Fruit fly (Drosophila melanogaster) whole organism, adult: ENCODE data around the gene tw.
A peak's percentile ranks its signal among the peaks of the same experiment; 100 is the strongest.

Source experiments
- CG11617 ChIP-seq: fragments of 200-800 bp; sonication (Bioruptor generic); optimal IDR thresholded peaks from 2 replicates; lab custom pipeline; 2017; ENCODE audit warnings: mild to moderate bottlenecking, missing biosample characterization, missing genetic modification reagents, missing genetic modification characterization
- CG12768 ChIP-seq: fragments of 200-800 bp; sonication (Bioruptor generic); optimal IDR thresholded peaks from 2 replicates; lab custom pipeline; 2017; ENCODE audit warnings: missing biosample characterization, missing genetic modification characterization, mild to moderate bottlenecking, moderate library complexity, missing genetic modification reagents
- CG14711 ChIP-seq: fragments of 200-800 bp; sonication (Bioruptor generic); optimal IDR thresholded peaks from 2 replicates; lab custom pipeline; 2018; ENCODE audit warnings: missing biosample characterization, mild to moderate bottlenecking, missing genetic modification characterization, moderate library complexity
- CG1620 ChIP-seq: fragments of 200-800 bp; sonication (Bioruptor generic); optimal IDR thresholded peaks from 2 replicates; lab custom pipeline; 2016; ENCODE audit warnings: missing biosample characterization, missing genetic modification characterization
- CG33017 ChIP-seq: fragments of 200-800 bp; sonication (Bioruptor generic); optimal IDR thresholded peaks from 2 replicates; lab custom pipeline; 2018; ENCODE audit warnings: missing biosample characterization, mild to moderate bottlenecking, missing genetic modification characterization, moderate library complexity
- CG5204 ChIP-seq: fragments of 200-800 bp; sonication (Bioruptor generic); optimal IDR thresholded peaks from 2 replicates; lab custom pipeline; 2016; ENCODE audit warnings: missing biosample characterization, missing genetic modification characterization
- CG7045 ChIP-seq: fragments of 200-800 bp; sonication (Bioruptor generic); optimal IDR thresholded peaks from 2 replicates; lab custom pipeline; 2017; ENCODE audit warnings: missing biosample characterization, mild to moderate bottlenecking, missing genetic modification characterization
- CG7101 ChIP-seq: fragments of 200-800 bp; sonication (Bioruptor generic); optimal IDR thresholded peaks from 2 replicates; lab custom pipeline; 2018; ENCODE audit warnings: missing biosample characterization, mild to moderate bottlenecking, missing genetic modification characterization, moderate library complexity
- Clk ChIP-seq: fragments of 200-800 bp; sonication (Bioruptor generic); optimal IDR thresholded peaks from 2 replicates; lab custom pipeline; 2017; ENCODE audit warnings: missing biosample characterization, missing genetic modification characterization
- Crg-1 ChIP-seq: fragments of 200-800 bp; sonication (Bioruptor generic); optimal IDR thresholded peaks from 2 replicates; lab custom pipeline; 2016; ENCODE audit warnings: missing biosample characterization, missing genetic modification characterization
- Hr96 ChIP-seq: fragments of 200-800 bp; sonication (Bioruptor generic); optimal IDR thresholded peaks from 2 replicates; lab custom pipeline; 2016; ENCODE audit warnings: missing biosample characterization, missing genetic modification characterization
- Mnt ChIP-seq: fragments of 200-800 bp; sonication (Bioruptor generic); optimal IDR thresholded peaks from 2 replicates; lab custom pipeline; 2016; ENCODE audit warnings: missing biosample characterization, mild to moderate bottlenecking, missing genetic modification characterization
- bab1 ChIP-seq: fragments of 200-800 bp; sonication (Bioruptor generic); optimal IDR thresholded peaks from 3 replicates; lab custom pipeline; 2019; ENCODE audit warnings: missing biosample characterization, mild to moderate bottlenecking, missing genetic modification characterization, moderate library complexity
- cic ChIP-seq: fragments of 200-800 bp; sonication (Bioruptor generic); optimal IDR thresholded peaks from 2 replicates; lab custom pipeline; 2017; ENCODE audit warnings: missing biosample characterization, mild to moderate bottlenecking, missing genetic modification characterization, moderate library complexity
- cnc ChIP-seq, 2 experiments: fragments of >200 bp; optimal IDR thresholded peaks; 2 replicates each; lab custom pipeline; 2017
- kay ChIP-seq: fragments of 200-800 bp; sonication (Bioruptor generic); peaks from one replicate; lab custom pipeline; 2016; ENCODE audit warnings: missing biosample characterization, missing genetic modification characterization, borderline replicate concordance
- ovo ChIP-seq: fragments of 200-800 bp; sonication (Bioruptor generic); optimal IDR thresholded peaks from 2 replicates; lab custom pipeline; 2016; ENCODE audit warnings: missing biosample characterization, missing genetic modification characterization
- pad ChIP-seq: fragments of 200-800 bp; sonication (Bioruptor generic); optimal IDR thresholded peaks from 3 replicates; lab custom pipeline; 2017; ENCODE audit warnings: missing biosample characterization, missing genetic modification characterization, mild to moderate bottlenecking, moderate library complexity, missing genetic modification reagents
- tj ChIP-seq: fragments of 200-800 bp; sonication (Bioruptor generic); optimal IDR thresholded peaks from 3 replicates; lab custom pipeline; 2017; ENCODE audit warnings: missing biosample characterization, mild to moderate bottlenecking, missing genetic modification characterization, moderate library complexity
- toe ChIP-seq: fragments of 200-800 bp; sonication (Bioruptor generic); optimal IDR thresholded peaks from 2 replicates; lab custom pipeline; 2016; ENCODE audit warnings: missing biosample characterization, missing genetic modification characterization

tw gene

DNA sequence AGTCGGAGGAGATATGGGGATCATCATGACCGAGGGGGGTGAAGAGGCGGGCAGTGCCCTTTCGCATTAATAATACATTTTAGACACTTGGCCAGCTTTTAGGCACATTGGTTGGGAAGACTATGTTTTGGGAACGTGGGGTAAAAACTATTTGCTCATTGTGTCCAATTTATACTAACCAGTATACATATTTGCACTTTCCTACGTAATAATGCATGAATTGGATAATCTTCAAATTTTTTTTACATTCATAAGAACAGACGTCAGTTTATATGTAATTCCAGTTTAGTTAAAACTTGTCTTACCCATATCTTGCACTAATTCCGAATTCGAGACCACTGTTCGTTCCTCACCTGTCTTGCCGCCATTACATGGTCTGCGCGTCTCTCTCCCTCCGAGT, 5.2 kb upstream of the tw start:
- TF ChIP-seq CG1620 (GFP tag; lab: Kevin White, UChicago) (no peak), bab1 (GFP tag; lab: Kevin White, UChicago) (no peak), tj (GFP tag; lab: Kevin White, UChicago) (no peak), toe (GFP tag; lab: Kevin White, UChicago) (no peak)

DNA sequence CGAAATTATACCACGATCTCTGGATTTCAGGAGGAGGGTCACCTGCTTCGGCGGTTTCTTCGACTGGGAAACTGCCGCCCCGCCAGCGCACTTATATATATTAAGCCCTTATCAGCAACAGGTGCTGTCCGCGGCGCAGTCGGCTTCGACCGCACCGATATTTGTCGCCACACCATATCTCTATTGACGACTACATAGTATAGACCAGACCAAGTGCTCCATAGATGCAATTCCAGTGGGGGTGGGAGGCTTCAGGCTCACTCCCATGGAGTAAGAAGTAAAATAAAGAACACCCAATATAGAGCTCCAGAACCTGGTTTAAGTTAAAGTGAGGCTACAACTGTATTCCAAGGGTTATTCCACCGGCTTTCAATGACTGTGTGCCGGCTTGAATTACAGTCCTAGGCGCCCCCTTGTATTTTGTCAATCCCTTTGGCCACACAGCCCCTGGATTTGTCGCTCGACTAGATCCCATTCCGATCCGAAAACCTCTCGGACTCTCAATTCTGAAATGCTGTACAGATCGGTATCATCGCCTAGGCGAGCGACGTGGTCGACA, 5.6 kb downstream of the tw start, which contains the start of gene CG13360:
Gene CG13360, minus strand, starts transcription at position 51 of the 559 bp plus-strand sequence.
- TF ChIP-seq cnc (optimal IDR thresholded peaks at IDR 0.05; lab: Kevin White, UChicago) = no peak
- no peak for TF ChIP-seq Hr96 (GFP tag; lab: Kevin White, UChicago)
- no peak for TF ChIP-seq pad (GFP tag; lab: Kevin White, UChicago)
- no peak for TF ChIP-seq CG5204 (GFP tag; lab: Kevin White, UChicago)
- peak; percentile 22 for TF ChIP-seq CG12768 (GFP tag; lab: Kevin White, UChicago)
- peak; percentile 2 for TF ChIP-seq CG11617
- peak; percentile 22 for TF ChIP-seq CG7101 (tag; lab: Kevin White, UChicago)
- TF ChIP-seq toe (GFP tag; lab: Kevin White, UChicago) = no peak
- TF ChIP-seq cic = no peak
- TF ChIP-seq Clk (GFP tag; lab: Kevin White, UChicago) = no peak

DNA sequence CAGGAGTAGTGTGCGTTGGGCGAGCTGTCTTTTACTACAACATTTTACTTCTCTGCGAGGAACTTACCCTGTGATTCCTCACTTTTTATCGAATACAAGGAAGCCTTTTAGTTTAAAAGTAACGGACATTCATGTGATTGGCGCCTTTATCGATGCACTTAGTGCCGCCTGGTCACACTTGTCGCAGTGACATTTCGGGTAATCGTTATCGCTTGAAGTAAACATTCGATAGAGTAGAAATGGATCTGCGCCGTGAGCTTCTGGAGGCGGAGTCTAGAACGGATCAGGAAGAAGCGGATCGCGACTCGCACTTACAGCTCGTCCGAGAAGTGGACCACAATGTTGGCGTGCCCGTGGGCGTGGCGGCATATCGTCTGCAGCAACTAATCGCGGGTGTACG, 8.4 kb downstream of the tw start, which contains the start of gene CG16989:
Gene CG16989, plus strand, starts transcription at position 225 of the 400 bp plus-strand sequence.
- TF ChIP-seq bab1 (GFP tag; lab: Kevin White, UChicago) (peak; percentile 54), cnc (optimal IDR thresholded peaks at IDR 0.05; lab: Kevin White, UChicago) (no peak)

DNA sequence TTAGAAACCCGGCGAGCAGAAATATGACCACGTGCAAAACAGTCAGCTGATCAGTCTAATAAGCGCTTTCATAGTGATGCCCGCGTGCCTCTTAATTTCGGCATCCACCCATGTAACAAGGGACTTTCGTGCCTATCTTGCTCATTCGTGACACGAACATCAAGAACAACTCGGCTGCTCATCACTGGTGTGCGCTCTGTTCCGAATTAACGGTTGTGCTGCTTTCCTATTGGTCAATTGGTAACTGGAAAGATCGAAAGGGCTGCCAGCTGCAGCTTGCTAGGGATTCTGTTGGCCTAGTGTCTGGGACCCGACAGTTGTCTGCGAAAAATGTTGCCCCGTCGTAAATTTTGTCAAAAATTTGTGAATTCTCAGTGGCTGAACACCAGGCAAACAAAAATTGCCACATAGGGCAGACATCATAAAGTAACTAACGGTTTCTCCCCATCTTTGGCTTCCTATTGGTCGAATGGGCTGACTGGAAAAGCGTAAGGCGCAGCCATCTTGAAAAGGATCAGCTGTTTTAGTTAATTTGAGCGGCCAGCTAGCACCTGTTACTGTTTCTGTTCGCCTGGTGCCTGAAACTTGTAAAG, 11.9 kb downstream of the tw start:
- TF ChIP-seq kay (GFP tag; lab: Kevin White, UChicago) = no peak
- no peak for TF ChIP-seq toe (GFP tag; lab: Kevin White, UChicago)
- peak; percentile 55 for TF ChIP-seq CG1620 (GFP tag; lab: Kevin White, UChicago)
- TF ChIP-seq cnc (optimal IDR thresholded peaks at IDR 0.05; lab: Kevin White, UChicago) = no peak
- TF ChIP-seq CG14711 (tag; lab: Kevin White, UChicago) = peak; percentile 35
- TF ChIP-seq pad (GFP tag; lab: Kevin White, UChicago) = peak; percentile 92
- TF ChIP-seq cic = peak; percentile 51
- TF ChIP-seq Crg-1 = peak; percentile 48
- TF ChIP-seq CG5204 (GFP tag; lab: Kevin White, UChicago) = no peak
- no peak for TF ChIP-seq CG33017 (tag; lab: Kevin White, UChicago)
- TF ChIP-seq bab1 (GFP tag; lab: Kevin White, UChicago) = peak; percentile 84
- TF ChIP-seq Clk (GFP tag; lab: Kevin White, UChicago) = no peak
- peak; percentile 99 for TF ChIP-seq ovo (GFP tag; lab: Kevin White, UChicago)
- TF ChIP-seq Hr96 (GFP tag; lab: Kevin White, UChicago) = no peak
- TF ChIP-seq tj (GFP tag; lab: Kevin White, UChicago) = peak; percentile 51
- TF ChIP-seq CG11617 = no peak
- TF ChIP-seq CG12768 (GFP tag; lab: Kevin White, UChicago) = no peak
- no peak for TF ChIP-seq CG7045 (GFP tag; lab: Kevin White, UChicago)
- TF ChIP-seq CG7101 (tag; lab: Kevin White, UChicago) = peak; percentile 34
- TF ChIP-seq Mnt = peak; percentile 95

DNA sequence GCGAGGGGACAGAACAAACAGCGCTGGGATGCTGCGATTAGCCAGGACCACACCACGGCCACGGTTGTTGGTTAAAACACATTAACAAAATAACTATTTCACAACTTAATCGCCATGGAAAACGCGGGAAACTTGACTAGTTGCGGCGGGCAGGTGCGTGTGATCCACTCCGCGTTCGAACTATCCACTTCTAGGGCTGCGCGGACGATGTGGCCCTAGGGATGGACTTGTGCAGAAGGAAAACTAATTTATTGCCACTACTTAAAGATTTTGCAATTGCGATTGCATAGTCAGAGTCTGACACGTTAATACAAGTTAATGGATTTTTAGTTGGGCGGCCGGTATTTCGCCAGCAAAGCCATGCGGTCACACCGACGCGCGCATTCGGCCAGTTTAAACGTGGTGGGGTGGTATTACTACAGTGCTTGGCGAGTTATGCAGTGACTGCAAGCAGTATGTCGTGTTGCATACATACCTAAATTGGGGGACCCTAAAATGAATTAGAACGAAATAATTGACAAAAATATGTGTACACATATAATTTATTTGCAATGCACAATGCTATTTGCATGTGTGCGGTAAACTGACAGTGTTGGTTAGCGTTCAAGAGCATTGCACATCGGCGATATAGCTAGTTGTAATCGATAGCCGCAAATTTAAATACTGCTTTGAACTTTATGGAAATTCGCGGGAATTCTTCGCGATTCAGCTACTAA, 16.8 kb downstream of the tw start, which contains the start of gene Rbf:
Gene Rbf, minus strand, starts transcription at position 323 of the 716 bp plus-strand sequence.
- TF ChIP-seq CG33017 (tag; lab: Kevin White, UChicago) (no peak), CG1620 (GFP tag; lab: Kevin White, UChicago) (peak; percentile 63), kay (GFP tag; lab: Kevin White, UChicago) (no peak), CG11617 (no peak), CG7101 (tag; lab: Kevin White, UChicago) (no peak), ovo (GFP tag; lab: Kevin White, UChicago) (no peak), cnc (optimal IDR thresholded peaks at IDR 0.05; lab: Kevin White, UChicago) (no peak), Mnt (peak; percentile 51), CG7045 (GFP tag; lab: Kevin White, UChicago) (no peak), Clk (GFP tag; lab: Kevin White, UChicago) (no peak), CG12768 (GFP tag; lab: Kevin White, UChicago) (no peak), cic (no peak), pad (GFP tag; lab: Kevin White, UChicago) (peak; percentile 48), CG14711 (tag; lab: Kevin White, UChicago) (no peak), bab1 (GFP tag; lab: Kevin White, UChicago) (no peak), toe (GFP tag; lab: Kevin White, UChicago) (peak; percentile 27), Crg-1 (peak; percentile 63), tj (GFP tag; lab: Kevin White, UChicago) (no peak), CG5204 (GFP tag; lab: Kevin White, UChicago) (no peak), Hr96 (GFP tag; lab: Kevin White, UChicago) (peak; percentile 41)

DNA sequence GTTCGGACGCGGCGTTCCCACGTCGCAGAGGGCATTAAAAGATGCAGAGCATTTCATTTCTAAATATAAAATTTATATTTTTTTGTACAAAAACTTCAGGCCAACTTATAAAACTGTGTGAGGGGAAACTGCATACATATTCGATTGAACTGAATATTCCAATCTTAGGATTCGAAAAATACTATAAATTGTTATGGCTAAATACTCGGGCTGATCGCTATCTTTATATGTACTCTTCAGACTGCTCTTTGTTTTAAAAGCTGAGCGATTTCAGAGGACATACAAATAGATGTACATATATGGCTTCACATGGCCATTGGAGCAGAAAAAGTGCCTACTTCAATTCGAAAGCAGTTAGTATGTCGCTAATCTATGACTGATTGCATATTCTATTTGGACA, 18.8 kb downstream of the tw start, which contains the start of gene CG13359:
Gene CG13359, minus strand, starts transcription at position 101 of the 400 bp plus-strand sequence.
- TF ChIP-seq CG12768 (GFP tag; lab: Kevin White, UChicago) (no peak), cnc (optimal IDR thresholded peaks at IDR 0.05; lab: Kevin White, UChicago) (no peak)
